Worm (Caenorhabditis elegans) whole organism, young adult: ENCODE measurements around the gene F41B4.1.

Source experiments
- F33H1.4 ChIP-seq: fragments of 200-800 bp; sonication (Bioruptor generic); IDR thresholded peaks from 2 replicates; pipeline ENCODE4 v1.3.6; 2022; ENCODE audit warnings: missing genetic modification reagents, missing genetic modification characterization, missing compliant biosample characterization
- T07F8.4 ChIP-seq: sonication (generic microtip); optimal IDR thresholded peaks from 2 replicates; lab custom pipeline; 2016; ENCODE audit warnings: mild to moderate bottlenecking, missing genetic modification characterization, moderate library complexity, missing compliant biosample characterization
- attf-3 ChIP-seq: fragments of 200-800 bp; sonication (Bioruptor generic); conservative IDR thresholded peaks from 2 replicates; pipeline ENCODE4 v1.3.6; 2022; ENCODE audit warnings: missing genetic modification reagents, missing genetic modification characterization, missing compliant biosample characterization
- pha-4 ChIP-seq: fragments of 150-350 bp; sonication (generic microtip); optimal IDR thresholded peaks from 2 replicates; lab custom pipeline; 2014; ENCODE audit warnings: missing biosample characterization, missing genetic modification reagents, missing genetic modification characterization
- tbx-9 ChIP-seq: sonication (generic microtip); optimal IDR thresholded peaks from 2 replicates; lab custom pipeline; 2016; ENCODE audit warnings: borderline replicate concordance, missing genetic modification characterization, inconsistent platforms, missing compliant biosample characterization

DNA sequence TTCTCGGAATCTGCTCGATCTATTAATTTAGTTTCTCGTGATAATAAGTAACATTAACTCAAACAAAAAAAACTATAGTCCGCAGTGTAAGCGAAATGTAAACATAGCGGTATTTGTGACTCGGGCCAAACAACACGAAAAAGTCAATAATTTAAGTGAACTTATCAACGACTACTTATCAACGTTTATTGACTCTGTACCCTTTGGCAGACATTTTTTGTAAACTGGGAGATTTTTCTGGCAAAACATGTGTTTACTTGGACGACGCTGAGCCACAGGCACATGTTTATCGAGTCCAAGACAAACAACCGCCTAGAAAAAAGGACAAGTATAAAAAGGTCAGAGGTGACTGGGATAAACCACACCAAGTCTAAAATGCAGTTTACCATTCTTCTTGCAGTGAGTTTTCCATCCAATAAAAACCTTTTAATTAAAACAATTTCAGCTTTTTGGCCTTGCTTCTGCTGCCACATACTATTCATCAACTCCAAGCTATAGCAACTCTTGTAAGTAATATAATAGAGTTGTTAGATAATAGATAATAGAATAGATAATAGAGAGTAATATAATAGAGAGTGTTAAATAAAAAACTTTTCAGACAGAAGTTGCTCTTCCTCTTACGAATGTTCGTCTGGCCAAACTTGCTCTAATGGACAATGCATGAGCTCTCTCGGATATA, 18.9 kb upstream of the F41B4.1 start, which contains the start of gene C53B7.3:
- TF ChIP-seq attf-3 (GFP tag; lab: Robert Waterston, UW) (no peak), pha-4 (tag; lab: Kevin White, UChicago) (no peak), T07F8.4 (tag; lab: Kevin White, UChicago) (no peak), tbx-9 (tag; lab: Kevin White, UChicago) (no peak), F33H1.4 (GFP tag; lab: Robert Waterston, UW) (no peak)
